Worm (Caenorhabditis elegans) whole organism, L3 larva: ENCODE results near the gene cls-2.

ENCODE experiments used
- R02D3.7 ChIP-seq: fragments of 150-350 bp; optimal IDR thresholded peaks from 2 replicates; lab custom pipeline; 2014; ENCODE audit warnings: missing biosample characterization, missing genetic modification characterization
- ZK546.5 ChIP-seq: sonication (generic microtip); optimal IDR thresholded peaks from 2 replicates; lab custom pipeline; 2017; ENCODE audit warnings: missing biosample characterization, missing genetic modification characterization
- ceh-16 ChIP-seq: sonication (generic microtip); optimal IDR thresholded peaks from 2 replicates; lab custom pipeline; 2017; ENCODE audit warnings: missing biosample characterization, missing genetic modification characterization
- ceh-82 ChIP-seq: fragments of 150-350 bp; optimal IDR thresholded peaks from 2 replicates; lab custom pipeline; 2014; ENCODE audit warnings: missing biosample characterization, missing genetic modification characterization
- ceh-9 ChIP-seq: sonication (generic microtip); optimal IDR thresholded peaks from 2 replicates; lab custom pipeline; 2018; ENCODE audit warnings: missing biosample characterization, missing genetic modification characterization
- egl-27 ChIP-seq: sonication (generic microtip); optimal IDR thresholded peaks from 4 replicates; lab custom pipeline; 2017; ENCODE audit warnings: missing biosample characterization, missing genetic modification reagents, missing genetic modification characterization
- egl-5 ChIP-seq: fragments of 150-350 bp; optimal IDR thresholded peaks from 2 replicates; lab custom pipeline; 2017; ENCODE audit warnings: missing biosample characterization, missing genetic modification reagents, missing genetic modification characterization, inconsistent platforms
- elt-1 ChIP-seq: fragments of 150-350 bp; optimal IDR thresholded peaks from 2 replicates; lab custom pipeline; 2014; ENCODE audit warnings: missing biosample characterization, missing genetic modification characterization
- elt-3 ChIP-seq, 3 experiments: fragments of 150-350 bp in 1 of 3; sonication (generic microtip) in 2 of 3; optimal IDR thresholded peaks; 2 replicates in 2 of 3; 4 replicates in 1 of 3; lab custom pipeline; 2014 to 2017; ENCODE audit warnings: missing biosample characterization in 3 of 3, missing genetic modification characterization in 3 of 3
- eor-1 ChIP-seq, 2 experiments: fragments of 150-350 bp; optimal IDR thresholded peaks; 2 replicates each; lab custom pipeline; 2014 to 2018; ENCODE audit warnings: missing biosample characterization in 2 of 2, missing genetic modification characterization in 2 of 2
- fkh-2 ChIP-seq: fragments of 150-350 bp; optimal IDR thresholded peaks from 2 replicates; lab custom pipeline; 2014; ENCODE audit warnings: missing biosample characterization, missing genetic modification reagents, missing genetic modification characterization
- fos-1 ChIP-seq: fragments of 150-350 bp; optimal IDR thresholded peaks from 2 replicates; lab custom pipeline; 2014; ENCODE audit warnings: missing biosample characterization, missing genetic modification characterization
- hmg-11 ChIP-seq: sonication (generic microtip); optimal IDR thresholded peaks from 2 replicates; lab custom pipeline; 2016; ENCODE audit warnings: missing genetic modification characterization, missing compliant biosample characterization
- jun-1 ChIP-seq: fragments of 150-350 bp; optimal IDR thresholded peaks from 2 replicates; lab custom pipeline; 2014; ENCODE audit warnings: missing biosample characterization, missing genetic modification reagents, missing genetic modification characterization
- lin-15B ChIP-seq: fragments of 150-350 bp; optimal IDR thresholded peaks from 2 replicates; lab custom pipeline; 2014; ENCODE audit warnings: missing biosample characterization, missing genetic modification characterization
- lin-39 ChIP-seq: fragments of 150-350 bp; optimal IDR thresholded peaks from 2 replicates; lab custom pipeline; 2018; ENCODE audit warnings: missing biosample characterization, missing genetic modification reagents, missing genetic modification characterization
- lsy-12 ChIP-seq: sonication (generic microtip); optimal IDR thresholded peaks from 2 replicates; lab custom pipeline; 2016; ENCODE audit warnings: mild to moderate bottlenecking, missing genetic modification characterization, missing compliant biosample characterization
- mdl-1 ChIP-seq: fragments of 150-350 bp; optimal IDR thresholded peaks from 2 replicates; lab custom pipeline; 2014; ENCODE audit warnings: missing biosample characterization, missing genetic modification characterization
- mml-1 ChIP-seq: fragments of 150-350 bp; sonication (generic microtip); optimal IDR thresholded peaks from 3 replicates; lab custom pipeline; 2014; ENCODE audit warnings: missing biosample characterization, missing genetic modification characterization
- nfya-1 ChIP-seq: sonication (generic microtip); optimal IDR thresholded peaks from 2 replicates; lab custom pipeline; 2017; ENCODE audit warnings: missing genetic modification characterization, mild to moderate bottlenecking, missing compliant biosample characterization, antibody characterized with exemption, moderate library complexity; ENCODE audit not compliant: insufficient read depth
- nhr-11 ChIP-seq: fragments of 150-350 bp; optimal IDR thresholded peaks from 2 replicates; lab custom pipeline; 2014; ENCODE audit warnings: missing biosample characterization, missing genetic modification characterization
- nhr-12 ChIP-seq: fragments of 150-350 bp; optimal IDR thresholded peaks from 2 replicates; lab custom pipeline; 2014; ENCODE audit warnings: missing biosample characterization, missing genetic modification characterization
- nhr-237 ChIP-seq: fragments of 150-350 bp; optimal IDR thresholded peaks from 2 replicates; lab custom pipeline; 2014; ENCODE audit warnings: missing biosample characterization, missing genetic modification characterization
- nhr-25 ChIP-seq: sonication (generic microtip); optimal IDR thresholded peaks from 2 replicates; lab custom pipeline; 2017; ENCODE audit warnings: missing biosample characterization, missing genetic modification characterization
- nhr-28 ChIP-seq: fragments of 150-350 bp; optimal IDR thresholded peaks from 2 replicates; lab custom pipeline; 2014; ENCODE audit warnings: missing biosample characterization, missing genetic modification characterization
- nhr-43 ChIP-seq: sonication (generic microtip); optimal IDR thresholded peaks from 2 replicates; lab custom pipeline; 2016; ENCODE audit warnings: mild to moderate bottlenecking, missing genetic modification characterization, missing compliant biosample characterization; ENCODE audit not compliant: poor library complexity, severe bottlenecking
- nhr-76 ChIP-seq: fragments of 150-350 bp; sonication (generic microtip); optimal IDR thresholded peaks from 5 replicates; lab custom pipeline; 2014; ENCODE audit warnings: missing biosample characterization, missing genetic modification characterization
- sea-2 ChIP-seq: fragments of 150-350 bp; sonication (generic microtip); optimal IDR thresholded peaks from 4 replicates; lab custom pipeline; 2014; ENCODE audit warnings: missing biosample characterization, missing genetic modification reagents, missing genetic modification characterization
- skn-1 ChIP-seq: fragments of 150-350 bp; optimal IDR thresholded peaks from 2 replicates; lab custom pipeline; 2014; ENCODE audit warnings: missing biosample characterization, missing genetic modification characterization
- snpc-4 ChIP-seq: fragments of 150-350 bp; optimal IDR thresholded peaks from 2 replicates; lab custom pipeline; 2014; ENCODE audit warnings: missing biosample characterization, missing genetic modification characterization
- unc-62 ChIP-seq: fragments of 150-350 bp; sonication (generic microtip); optimal IDR thresholded peaks from 4 replicates; lab custom pipeline; 2014; ENCODE audit warnings: missing biosample characterization, missing genetic modification reagents, missing genetic modification characterization

Gene cls-2

ce11 chrIII:9083118-9083517, 28.3 kb downstream of the cls-2 start:
- TF ChIP-seq egl-5 (tag; lab: Kevin White, UChicago), result peak; percentile 72
- TF ChIP-seq nfya-1 (tag; lab: Kevin White, UChicago), result peak; percentile 15
- no peak for TF ChIP-seq skn-1 (tag; lab: Kevin White, UChicago)

ce11 chrIII:9084329-9084728, 29.5 kb downstream of the cls-2 start:
- TF ChIP-seq nhr-25 (tag; lab: Kevin White, UChicago) (no peak), elt-1 (tag; lab: Kevin White, UChicago) (peak; percentile 15), unc-62 (GFP tag; lab: Kevin White, UChicago) (peak; percentile 51), ceh-82 (tag; lab: Kevin White, UChicago) (no peak), egl-5 (tag; lab: Kevin White, UChicago) (peak; percentile 53), lsy-12 (no peak), lin-39 (tag; lab: Kevin White, UChicago) (peak; percentile 94), eor-1 (tag; optimal IDR thresholded peaks at IDR 0.05; lab: Kevin White, UChicago) (no peak), nfya-1 (tag; lab: Kevin White, UChicago) (peak; percentile 48), sea-2 (GFP tag; lab: Kevin White, UChicago) (no peak), nhr-76 (tag; lab: Kevin White, UChicago) (no peak)

- TF ChIP-seq ceh-9, result no peak
- peak; percentile 45 for TF ChIP-seq lin-15B (tag; lab: Kevin White, UChicago)
- TF ChIP-seq, all 47 proteins: peak for 1
Observed at ce11 chrIII:9089325-9089823, 34.5 kb downstream of the cls-2 start, which contains the start of the genes mccc-2 and mrpl-44. mccc-2 (minus strand) TSS chrIII:9089375. mrpl-44 (minus strand) TSS chrIII:9089375.

- TF ChIP-seq egl-27 (tag; lab: Kevin White, UChicago) (no peak), hmg-11 (tag; lab: Kevin White, UChicago) (no peak), ceh-16 (tag; lab: Kevin White, UChicago) (no peak), egl-5 (tag; lab: Kevin White, UChicago) (peak; percentile 68), ZK546.5 (tag; lab: Kevin White, UChicago) (no peak)
Observed at ce11 chrIII:9091392-9092291, 36.8 kb downstream of the cls-2 start, which contains the start of gene glp-1. glp-1 (plus strand) TSS chrIII:9092241.

- TF ChIP-seq fos-1 (tag; lab: Kevin White, UChicago), result no peak
- TF ChIP-seq eor-1 (tag; optimal IDR thresholded peaks at IDR 0.05; lab: Kevin White, UChicago), result no peak
- no peak for TF ChIP-seq lin-15B (tag; lab: Kevin White, UChicago)
- TF ChIP-seq nhr-76 (tag; lab: Kevin White, UChicago), result no peak
- TF ChIP-seq nhr-12, result no peak
- TF ChIP-seq ceh-9, result no peak
- no peak for TF ChIP-seq R02D3.7
- TF ChIP-seq nhr-237 (tag; lab: Kevin White, UChicago), result no peak
- TF ChIP-seq nfya-1 (tag; lab: Kevin White, UChicago), result no peak
- TF ChIP-seq unc-62 (GFP tag; lab: Kevin White, UChicago), result no peak
- no peak for TF ChIP-seq nhr-11 (tag; lab: Kevin White, UChicago)
- no peak for TF ChIP-seq egl-27 (tag; lab: Kevin White, UChicago)
Observed at ce11 chrIII:9101212-9101611, 46.4 kb downstream of the cls-2 start, which contains the start of gene ZK507.1. ZK507.1 (minus strand) TSS chrIII:9101312.

ce11 chrIII:9103643-9104042, 48.8 kb downstream of the cls-2 start, which contains the start of gene dos-1:
dos-1 (plus strand) TSS chrIII:9103943.
- no peak for TF ChIP-seq nhr-11 (tag; lab: Kevin White, UChicago)
- no peak for TF ChIP-seq jun-1 (tag; lab: Kevin White, UChicago)
- no peak for TF ChIP-seq fkh-2 (tag; lab: Kevin White, UChicago)
- no peak for TF ChIP-seq ceh-9
- TF ChIP-seq unc-62 (GFP tag; lab: Kevin White, UChicago), result no peak
- TF ChIP-seq mdl-1 (tag; lab: Kevin White, UChicago), result no peak
- TF ChIP-seq nhr-43 (tag; lab: Kevin White, UChicago), result no peak
- TF ChIP-seq nhr-28 (tag; lab: Kevin White, UChicago), result no peak
- TF ChIP-seq egl-27 (tag; lab: Kevin White, UChicago), result no peak
- TF ChIP-seq mml-1 (tag; lab: Kevin White, UChicago), result no peak
- TF ChIP-seq ceh-16 (tag; lab: Kevin White, UChicago), result no peak
- TF ChIP-seq snpc-4 (tag; lab: Kevin White, UChicago), result no peak
- no peak for TF ChIP-seq elt-3 (tag; optimal IDR thresholded peaks at IDR 0.05; lab: Kevin White, UChicago)
- TF ChIP-seq ZK546.5 (tag; lab: Kevin White, UChicago), result no peak
- TF ChIP-seq nhr-76 (tag; lab: Kevin White, UChicago), result no peak
- no peak for TF ChIP-seq hmg-11 (tag; lab: Kevin White, UChicago)
- TF ChIP-seq skn-1 (tag; lab: Kevin White, UChicago), result no peak
